Worm (Caenorhabditis elegans): ENCODE data around the gene T10H9.8.

- TF ChIP-seq madf-8 (GFP tag; conservative IDR thresholded peaks at IDR 0.05) (no peak), Y95B8A.8 (GFP tag; IDR thresholded peaks at IDR 0.05) (no peak), F10E7.11 (tag; optimal IDR thresholded peaks at IDR 0.05) (no peak), unc-62 (GFP tag; optimal IDR thresholded peaks at IDR 0.05) (no peak), ztf-26 (tag; optimal IDR thresholded peaks at IDR 0.05) (no peak), F49E8.2 (tag; optimal IDR thresholded peaks at IDR 0.05; ENCODE audit: insufficient read depth) (no peak), aptf-3 (GFP tag; IDR thresholded peaks at IDR 0.05) (no peak), F57C9.4 (tag; optimal IDR thresholded peaks at IDR 0.05) (no peak), efl-1 (GFP tag; optimal IDR thresholded peaks at IDR 0.05) (no peak), hmg-1.2 (GFP tag; IDR thresholded peaks at IDR 0.05) (no peak), somi-1 (GFP tag; optimal IDR thresholded peaks at IDR 0.05) (no peak), dpl-1 (GFP tag; optimal IDR thresholded peaks at IDR 0.05) (no peak), ZK185.1 (tag; optimal IDR thresholded peaks at IDR 0.05; ENCODE audit: poor library complexity, severe bottlenecking) (no peak), lag-1 (GFP tag; IDR thresholded peaks at IDR 0.05) (no peak)
Observed at ce11 chrV:6614152-6614734, 37.9 kb upstream of the T10H9.8 start, which contains the start of gene cpr-4.

Data from whole organism, young adult.